ENCODE assay signal across 5 worm cellular contexts in the genomic region with DNA sequence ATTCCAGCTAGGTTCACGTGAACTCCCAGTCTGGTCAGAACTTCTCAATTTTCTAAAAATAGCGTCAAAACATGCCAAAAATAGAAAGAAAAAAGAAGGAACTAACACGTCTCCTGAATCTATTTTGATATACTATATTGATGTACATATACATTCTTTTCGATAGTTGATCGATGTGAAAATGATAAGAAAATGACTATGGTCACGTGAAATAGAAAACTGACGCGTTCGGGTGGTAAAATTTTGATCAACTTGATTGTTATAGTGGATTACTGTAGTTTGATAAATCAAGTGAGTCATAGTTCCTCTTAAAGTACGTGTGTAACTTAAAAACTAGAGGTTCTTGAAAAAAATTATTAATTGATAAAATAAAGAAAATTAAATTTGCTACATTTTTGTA.
TF ChIP-seq lines count a peak whose summit lies in the region.

No protein-coding gene starts in this region.

TF ChIP-seq in whole organism, L1 larva, 84 proteins besides CTCF, POLR2A, EP300 and RAD21 (continues in another document):
- TF ChIP-seq efl-1 (optimal IDR thresholded peaks at IDR 0.05; lab: Kevin White, UChicago) (no peak), efl-1 (GFP tag; optimal IDR thresholded peaks at IDR 0.05 in 1 of 2; lab: Kevin White, UChicago) (peak in 1 of 2 experiments; percentile 53), swsn-7 (tag; optimal IDR thresholded peaks at IDR 0.05; lab: Kevin White, UChicago) (no peak), ceh-90 (tag; optimal IDR thresholded peaks at IDR 0.05; lab: Kevin White, UChicago) (no peak), nhr-19 (GFP tag; conservative IDR thresholded peaks at IDR 0.05; lab: Robert Waterston, UW) (no peak), C16A3.4 (tag; optimal IDR thresholded peaks at IDR 0.05; lab: Kevin White, UChicago) (no peak), elt-2 (tag; optimal IDR thresholded peaks at IDR 0.05; lab: Kevin White, UChicago) (peak; percentile 72), tbx-2 (tag; optimal IDR thresholded peaks at IDR 0.05; lab: Kevin White, UChicago) (no peak), lsy-2 (tag; optimal IDR thresholded peaks at IDR 0.05; lab: Kevin White, UChicago) (peak in 1 of 2 experiments; percentile 78), blmp-1 (tag; optimal IDR thresholded peaks at IDR 0.05; lab: Kevin White, UChicago) (peak; percentile 50), lin-14 (GFP tag; optimal IDR thresholded peaks at IDR 0.05; lab: Kevin White, UChicago) (peak; percentile 3), nhr-20 (tag; optimal IDR thresholded peaks at IDR 0.05; lab: Kevin White, UChicago) (peak; percentile 39), tlp-1 (tag; optimal IDR thresholded peaks at IDR 0.05; lab: Kevin White, UChicago) (no peak), elt-3 (tag; optimal IDR thresholded peaks at IDR 0.05; lab: Kevin White, UChicago) (peak in 2 of 6 experiments; percentile 47 to 77), nhr-71 (tag; optimal IDR thresholded peaks at IDR 0.05; lab: Kevin White, UChicago) (peak; percentile 39), lin-35 (GFP tag; optimal IDR thresholded peaks at IDR 0.05; lab: Kevin White, UChicago) (peak in 1 of 2 experiments; percentile 38), nhr-90 (tag; optimal IDR thresholded peaks at IDR 0.05; lab: Kevin White, UChicago; ENCODE audit: poor library complexity) (peak; percentile 17)

TF ChIP-seq in whole organism, L2 larva, 48 proteins besides CTCF, POLR2A, EP300 and RAD21:
- TF ChIP-seq fos-1 (tag; optimal IDR thresholded peaks at IDR 0.05; lab: Kevin White, UChicago) (peak; percentile 66), elt-3 (tag; optimal IDR thresholded peaks at IDR 0.05; lab: Kevin White, UChicago) (no peak), nhr-21 (tag; optimal IDR thresholded peaks at IDR 0.05; lab: Kevin White, UChicago) (peak; percentile 16), sma-9 (GFP tag; optimal IDR thresholded peaks at IDR 0.05; lab: Kevin White, UChicago) (peak; percentile 61), sma-9 (tag; optimal IDR thresholded peaks at IDR 0.05; lab: Kevin White, UChicago) (no peak), lsy-2 (tag; optimal IDR thresholded peaks at IDR 0.05; lab: Kevin White, UChicago) (peak in 1 of 2 experiments; percentile 63), crh-2 (tag; optimal IDR thresholded peaks at IDR 0.05; lab: Kevin White, UChicago) (peak; percentile 73), R02D3.7 (tag; optimal IDR thresholded peaks at IDR 0.05; lab: Kevin White, UChicago) (no peak), gmeb-1 (tag; optimal IDR thresholded peaks at IDR 0.05; lab: Kevin White, UChicago) (peak; percentile 13), sma-3 (GFP tag; optimal IDR thresholded peaks at IDR 0.05; lab: Kevin White, UChicago) (peak; percentile 45)

TF ChIP-seq in whole organism, L3 larva, 47 proteins besides CTCF, POLR2A, EP300 and RAD21:
- TF ChIP-seq jun-1 (tag; optimal IDR thresholded peaks at IDR 0.05; lab: Kevin White, UChicago) (peak; percentile 69), elt-2 (tag; optimal IDR thresholded peaks at IDR 0.05; lab: Kevin White, UChicago) (peak; percentile 89), pha-4 (tag; optimal IDR thresholded peaks at IDR 0.05; lab: Kevin White, UChicago) (peak; percentile 41), pqm-1 (tag; optimal IDR thresholded peaks at IDR 0.05; lab: Kevin White, UChicago) (peak; percentile 86), unc-62 (GFP tag; optimal IDR thresholded peaks at IDR 0.05; lab: Kevin White, UChicago) (no peak)

TF ChIP-seq in whole organism, L4 larva, 104 proteins besides CTCF, POLR2A, EP300 and RAD21:
- TF ChIP-seq ZK337.2 (GFP tag; IDR thresholded peaks at IDR 0.05; lab: Robert Waterston, UW), result no peak
- TF ChIP-seq rbr-2 (tag; optimal IDR thresholded peaks at IDR 0.05; lab: Kevin White, UChicago), result no peak
- TF ChIP-seq lsy-2 (tag; optimal IDR thresholded peaks at IDR 0.05; lab: Kevin White, UChicago), result peak in 1 of 2 experiments; percentile 79
- TF ChIP-seq lin-13 (GFP tag; optimal IDR thresholded peaks at IDR 0.05; lab: Kevin White, UChicago), result no peak
- no peak for TF ChIP-seq daf-16 (GFP tag; optimal IDR thresholded peaks at IDR 0.05; lab: Kevin White, UChicago)
- peak; percentile 54 for TF ChIP-seq daf-16 (tag; optimal IDR thresholded peaks at IDR 0.05; lab: Kevin White, UChicago)
- no peak for TF ChIP-seq sdz-12 (GFP tag; optimal IDR thresholded peaks at IDR 0.05; lab: Kevin White, UChicago)
- peak; percentile 36 for TF ChIP-seq hlh-30 (tag; optimal IDR thresholded peaks at IDR 0.05; lab: Kevin White, UChicago; ENCODE audit: insufficient read depth)
- no peak for TF ChIP-seq lin-39 (tag; optimal IDR thresholded peaks at IDR 0.05; lab: Kevin White, UChicago)
- TF ChIP-seq lir-3 (tag; optimal IDR thresholded peaks at IDR 0.05; lab: Kevin White, UChicago), result no peak
- TF ChIP-seq ztf-7 (tag; optimal IDR thresholded peaks at IDR 0.05; lab: Kevin White, UChicago), result peak; percentile 15
- peak; percentile 66 for TF ChIP-seq hlh-11 (tag; optimal IDR thresholded peaks at IDR 0.05; lab: Kevin White, UChicago)
- TF ChIP-seq nhr-48 (tag; optimal IDR thresholded peaks at IDR 0.05; lab: Kevin White, UChicago), result peak; percentile 60
- TF ChIP-seq mdl-1 (tag; optimal IDR thresholded peaks at IDR 0.05; lab: Kevin White, UChicago), result peak in 1 of 2 experiments; percentile 40
- TF ChIP-seq dve-1 (tag; optimal IDR thresholded peaks at IDR 0.05; lab: Kevin White, UChicago; ENCODE audit: insufficient read depth), result peak; percentile 82
- TF ChIP-seq php-3 (GFP tag; IDR thresholded peaks at IDR 0.05; lab: Robert Waterston, UW), result 0 out of 2 replicates have a peak, but pooled peaks have one; percentile 45
- peak; percentile 82 for TF ChIP-seq aha-1 (tag; lab: Kevin White, UChicago)
- TF ChIP-seq nhr-28 (tag; optimal IDR thresholded peaks at IDR 0.05; lab: Kevin White, UChicago), result peak; percentile 74
- peak; percentile 45 for TF ChIP-seq T20F7.1 (GFP tag; optimal IDR thresholded peaks at IDR 0.05; lab: Kevin White, UChicago)
- no peak for TF ChIP-seq T26A8.4 (GFP tag; IDR thresholded peaks at IDR 0.05; lab: Robert Waterston, UW)
- TF ChIP-seq dmd-6 (GFP tag; IDR thresholded peaks at IDR 0.05; lab: Robert Waterston, UW), result peak; percentile 76
- TF ChIP-seq nhr-77 (tag; optimal IDR thresholded peaks at IDR 0.05; lab: Kevin White, UChicago), result peak; percentile 56

TF ChIP-seq in whole organism, young adult, 124 proteins besides CTCF, POLR2A, EP300 and RAD21:
- TF ChIP-seq tlf-1 (GFP tag; optimal IDR thresholded peaks at IDR 0.05; lab: Kevin White, UChicago), result no peak
- TF ChIP-seq lin-40 (tag; optimal IDR thresholded peaks at IDR 0.05; lab: Kevin White, UChicago), result peak; percentile 19
- TF ChIP-seq ztf-22 (GFP tag; optimal IDR thresholded peaks at IDR 0.05; lab: Kevin White, UChicago), result no peak
- TF ChIP-seq egl-44 (GFP tag; IDR thresholded peaks at IDR 0.05; lab: Robert Waterston, UW), result no peak
- TF ChIP-seq nhr-80 (tag; optimal IDR thresholded peaks at IDR 0.05; lab: Kevin White, UChicago), result peak; percentile 43
